Worm (Caenorhabditis elegans): ENCODE data around the gene R10E8.6.
"Not testable (repeated sequence)": the region's sequence is repeated elsewhere in the genome, so short reads cannot be mapped to it uniquely, and the experiment has no call there.

The R10E8.6 gene

DNA sequence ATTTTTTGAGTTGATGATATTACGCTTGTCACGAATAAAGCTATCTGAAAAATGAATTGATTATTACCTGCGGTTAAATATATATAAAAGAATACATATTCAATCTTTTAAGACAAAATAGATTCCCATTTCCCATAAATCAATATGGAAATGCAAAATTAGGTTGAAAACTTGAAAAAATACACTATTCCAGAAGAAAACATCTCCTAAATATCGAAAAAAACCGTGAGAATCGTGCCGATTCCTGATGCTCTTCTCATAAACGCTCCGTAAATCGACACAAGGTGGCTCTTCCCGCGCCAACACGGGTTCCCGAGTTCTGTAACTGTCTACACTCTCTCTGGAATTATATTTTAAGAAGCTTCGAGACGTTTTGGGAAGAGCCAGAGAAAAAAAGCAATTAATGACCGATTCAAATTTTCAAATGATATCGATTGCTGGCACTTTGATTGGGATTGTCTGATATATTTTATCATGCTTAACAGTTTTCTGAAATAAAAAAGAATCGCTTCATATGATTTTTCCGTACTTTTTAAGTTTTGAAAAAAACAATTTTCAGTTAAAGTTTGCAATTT is 29.4 kb downstream of the R10E8.6 start, which contains the start of gene R10E8.3:
Gene R10E8.3, minus strand, starts transcription at position 51 of the 575 bp plus-strand sequence.
- TF ChIP-seq F52B5.7 (tag; optimal IDR thresholded peaks at IDR 0.05) (no peak), egl-18 (GFP tag; IDR thresholded peaks at IDR 0.05) (no peak), K12H6.12 (tag; optimal IDR thresholded peaks at IDR 0.05) (no peak), ztf-18 (tag; optimal IDR thresholded peaks at IDR 0.05) (no peak), mxl-1 (tag; optimal IDR thresholded peaks at IDR 0.05) (no peak), rcor-1 (GFP tag; IDR thresholded peaks at IDR 0.05) (no peak), madf-10 (tag; optimal IDR thresholded peaks at IDR 0.05) (no peak), ztf-25 (GFP tag; IDR thresholded peaks at IDR 0.05) (no peak), Y67H2A.10 (GFP tag; conservative IDR thresholded peaks at IDR 0.05) (no peak), lin-26 (GFP tag; IDR thresholded peaks at IDR 0.05) (no peak), B0261.1 (tag; optimal IDR thresholded peaks at IDR 0.05) (no peak), hrde-1 (tag; optimal IDR thresholded peaks at IDR 0.05; ENCODE audit: borderline replicate concordance) (no peak), efl-1 (GFP tag; optimal IDR thresholded peaks at IDR 0.05) (no peak), snpc-1.3 (tag; optimal IDR thresholded peaks at IDR 0.05; ENCODE audit: insufficient read depth) (no peak), hsf-1 (GFP tag; IDR thresholded peaks at IDR 0.05) (no peak), pbrm-1 (GFP tag; IDR thresholded peaks at IDR 0.05) (no peak)

DNA sequence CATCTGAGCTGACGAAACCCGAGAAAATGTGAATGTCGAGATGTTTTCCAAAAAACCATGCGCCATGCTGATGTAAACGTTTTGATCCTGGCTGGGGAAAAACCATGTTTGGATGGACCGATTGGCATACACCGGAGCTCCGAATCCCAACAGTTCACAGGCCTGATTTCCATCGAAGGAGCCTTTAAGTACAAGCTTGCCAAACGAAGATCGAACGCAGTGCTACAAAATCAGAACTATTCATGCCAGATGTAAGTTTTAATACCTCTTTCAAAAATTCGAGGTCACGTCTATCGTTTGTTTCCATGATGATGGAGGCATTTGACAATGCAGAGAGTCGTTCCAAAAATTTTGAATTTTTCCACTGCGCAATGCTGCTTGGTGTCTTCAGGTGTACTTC is 30.4 kb downstream of the R10E8.6 start:
- TF ChIP-seq F33H1.4 (GFP tag; IDR thresholded peaks at IDR 0.05): no peak

DNA sequence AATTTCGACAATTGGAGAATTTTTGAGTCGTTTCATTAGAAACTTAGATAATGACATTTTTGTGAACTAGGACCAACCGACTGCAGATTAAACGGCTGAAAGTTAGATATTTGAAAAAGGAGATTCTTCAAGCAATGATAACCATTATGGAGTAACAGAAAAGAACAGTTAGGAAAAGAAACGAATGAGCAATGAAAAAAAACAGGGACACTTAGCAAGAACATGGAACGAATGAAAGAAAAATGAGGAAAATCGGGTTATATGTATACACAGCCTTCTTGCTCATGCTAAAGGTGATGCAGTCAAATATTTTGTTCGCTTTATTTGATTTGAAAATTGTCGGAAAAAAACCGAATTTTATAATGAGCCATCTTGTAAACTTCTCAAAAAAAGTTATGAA is 41.8 kb downstream of the R10E8.6 start, which contains the start of gene F16H6.10:
Gene F16H6.10, minus strand, starts transcription at position 101 of the 400 bp plus-strand sequence.
- TF ChIP-seq ekl-4 (GFP tag; IDR thresholded peaks at IDR 0.05): no peak
- TF ChIP-seq attf-6 (GFP tag; IDR thresholded peaks at IDR 0.05): no peak
- no peak for TF ChIP-seq egrh-3 (GFP tag; IDR thresholded peaks at IDR 0.05)
- no peak for TF ChIP-seq F23B12.7 (tag; optimal IDR thresholded peaks at IDR 0.05; ENCODE audit: insufficient read depth)
- no peak for TF ChIP-seq egl-18 (GFP tag; IDR thresholded peaks at IDR 0.05)
- TF ChIP-seq nhr-179 (tag; optimal IDR thresholded peaks at IDR 0.05): no peak
- TF ChIP-seq snpc-3.4 (tag; optimal IDR thresholded peaks at IDR 0.05): no peak
- TF ChIP-seq F39B2.1 (GFP tag; IDR thresholded peaks at IDR 0.05): no peak

DNA sequence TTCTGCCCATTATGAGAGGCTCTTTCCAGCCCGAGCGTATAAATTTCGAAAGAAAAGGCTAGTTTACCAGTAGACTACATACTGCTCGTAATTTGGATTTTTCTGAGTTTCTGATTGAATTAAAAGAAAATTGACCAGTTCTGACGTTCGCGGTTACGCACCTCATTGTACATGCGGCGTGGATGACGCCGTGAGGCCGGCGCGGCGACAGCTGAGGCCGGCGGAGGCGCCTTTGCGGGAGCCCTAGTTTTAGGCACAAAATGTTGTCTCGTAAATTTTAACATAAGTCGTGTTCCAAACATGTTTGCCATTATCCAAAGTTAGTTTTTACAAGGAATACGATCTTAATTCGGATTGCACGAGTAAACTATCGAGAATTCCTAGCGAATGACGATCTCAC is 49.4 kb downstream of the R10E8.6 start, which contains the start of gene F16H6.9:
Gene F16H6.9, plus strand, starts transcription at position 301 of the 400 bp plus-strand sequence.
- not testable (repeated sequence) for TF ChIP-seq egrh-3 (GFP tag; IDR thresholded peaks at IDR 0.05); mes-4 (tag; optimal IDR thresholded peaks at IDR 0.05); lin-54 (GFP tag; optimal IDR thresholded peaks at IDR 0.05)

DNA sequence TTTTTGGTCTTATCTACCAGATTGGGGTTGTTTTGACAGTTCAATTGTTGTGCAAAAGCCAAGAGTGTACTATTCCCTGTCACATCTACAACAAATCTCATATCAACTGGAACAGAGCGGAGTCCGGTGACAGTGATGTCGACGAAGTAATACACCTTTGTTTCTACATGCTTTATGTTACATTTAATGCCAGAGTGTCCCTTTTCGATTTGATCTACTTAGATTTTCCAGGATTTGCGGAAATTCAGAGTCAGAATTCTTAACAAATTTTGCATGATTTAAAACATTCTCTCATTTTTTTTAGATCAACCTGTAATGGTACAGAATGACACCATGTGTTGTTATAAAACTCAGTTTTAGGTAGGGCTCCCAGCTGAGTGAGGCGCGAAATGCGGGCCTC is 50.0 kb downstream of the R10E8.6 start, which contains the start of gene F16H6.8:
Gene F16H6.8, minus strand, starts transcription at position 101 of the 400 bp plus-strand sequence.
- not testable (repeated sequence) for TF ChIP-seq atf-7 (tag; optimal IDR thresholded peaks at IDR 0.05); hrde-1 (tag; optimal IDR thresholded peaks at IDR 0.05; ENCODE audit: borderline replicate concordance); T07F8.4 (tag; optimal IDR thresholded peaks at IDR 0.05)

DNA sequence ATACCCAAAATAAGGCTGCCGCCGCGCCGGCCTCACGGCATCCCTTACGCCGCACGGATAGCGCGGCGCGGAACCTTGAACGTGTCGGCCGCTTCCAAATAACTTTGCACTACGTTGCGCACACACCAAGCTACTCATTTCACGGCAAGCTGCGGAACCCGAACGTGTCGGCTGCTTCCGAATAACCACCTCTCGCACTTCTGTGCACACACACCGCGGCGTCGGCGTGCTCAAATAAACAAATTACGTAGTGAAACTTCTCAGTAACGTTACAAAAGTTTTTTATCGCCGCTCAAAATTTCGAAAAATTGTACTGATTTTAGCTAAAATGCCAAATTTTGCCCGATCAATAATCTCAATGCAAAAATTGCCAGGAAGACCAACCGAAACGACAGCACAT is 53.3 kb downstream of the R10E8.6 start:
- no peak for TF ChIP-seq lin-40 (tag; optimal IDR thresholded peaks at IDR 0.05)
- TF ChIP-seq akir-1 (GFP tag; optimal IDR thresholded peaks at IDR 0.05): no peak
- TF ChIP-seq zfh-2 (GFP tag; conservative IDR thresholded peaks at IDR 0.05): 0 out of 2 replicates have a peak, but pooled peaks have one; percentile 54
- TF ChIP-seq nhr-27 (tag; optimal IDR thresholded peaks at IDR 0.05): no peak
- TF ChIP-seq F57C9.4 (tag; optimal IDR thresholded peaks at IDR 0.05): no peak
